Worm (Caenorhabditis elegans): ENCODE data around the gene cox-6B.

DNA sequence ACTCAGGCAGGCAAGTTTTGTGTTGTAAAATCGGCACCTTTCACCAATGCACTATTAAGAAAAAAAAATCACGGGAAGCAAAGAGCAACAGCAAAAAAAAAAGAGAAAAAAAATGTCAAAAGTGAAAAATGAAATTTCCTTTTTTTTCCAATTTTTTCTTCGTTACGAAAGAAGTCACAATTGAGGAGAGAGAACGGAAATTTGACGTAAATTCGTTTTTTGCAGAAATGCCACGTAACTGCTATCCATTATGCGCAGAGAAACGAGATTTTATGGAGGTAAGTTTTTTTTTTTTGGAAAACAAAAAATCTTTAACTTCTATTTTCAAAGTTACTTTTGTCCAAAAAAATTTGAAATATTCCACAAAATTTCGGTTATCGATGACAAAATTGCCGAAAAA lies 12.8 kb upstream of the cox-6B start:
- no peak for TF ChIP-seq blmp-1 (tag; optimal IDR thresholded peaks at IDR 0.05)
- TF ChIP-seq mep-1 (tag; optimal IDR thresholded peaks at IDR 0.05): no peak
- no peak for TF ChIP-seq unc-62 (GFP tag; optimal IDR thresholded peaks at IDR 0.05)
- TF ChIP-seq elt-3 (tag; optimal IDR thresholded peaks at IDR 0.05): no peak
- no peak for TF ChIP-seq nhr-237 (tag; optimal IDR thresholded peaks at IDR 0.05)
- no peak for TF ChIP-seq elt-1 (tag; optimal IDR thresholded peaks at IDR 0.05; ENCODE audit: borderline replicate concordance, insufficient read depth)
- TF ChIP-seq mab-5 (tag; optimal IDR thresholded peaks at IDR 0.05): no peak
- no peak for TF ChIP-seq mls-2 (tag; optimal IDR thresholded peaks at IDR 0.05)
- no peak for TF ChIP-seq pha-4 (tag; optimal IDR thresholded peaks at IDR 0.05)
- TF ChIP-seq ces-1 (GFP tag; optimal IDR thresholded peaks at IDR 0.05): peak; percentile 47

Data from whole organism, mixed stage, embryonic.